Fruit fly (Drosophila melanogaster): ENCODE results near the gene CG43098.

Gene CG43098

DNA sequence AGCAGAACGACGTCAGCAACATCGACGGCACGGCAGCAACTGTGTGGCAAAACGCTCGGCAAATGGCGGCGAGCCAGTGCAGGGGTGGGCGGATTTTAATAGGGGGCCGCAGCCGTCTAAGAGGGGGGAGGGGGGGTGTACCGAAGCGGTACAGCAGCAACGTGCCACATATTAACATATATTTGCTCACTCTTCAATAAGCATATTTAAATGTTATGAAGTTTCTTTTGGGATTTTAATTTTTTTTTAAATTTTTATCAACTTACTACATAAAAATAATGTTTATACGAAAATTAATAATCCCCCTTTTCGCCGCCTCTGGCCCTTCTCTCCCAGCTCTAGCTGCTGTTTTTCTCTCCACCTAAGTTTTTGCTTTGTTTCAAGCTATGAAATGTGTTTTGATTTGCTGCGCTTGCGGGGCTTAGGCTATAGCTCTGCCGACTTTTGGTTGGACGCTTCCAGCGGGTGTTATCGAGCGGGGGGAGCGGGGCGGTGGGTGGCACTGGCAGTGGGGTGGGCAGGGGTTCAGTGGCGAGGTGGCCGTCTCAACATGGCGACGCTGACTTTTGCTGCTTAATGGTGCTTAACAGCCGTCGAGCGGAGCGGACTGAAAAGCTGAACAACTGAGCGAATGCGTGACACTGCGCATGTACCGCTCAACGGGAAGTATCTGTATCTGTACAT, 26.2 kb upstream of the CG43098 start (continued):
- TF ChIP-seq CG3163 (GFP tag; optimal IDR thresholded peaks at IDR 0.05) (no peak), Atf3 (GFP tag; optimal IDR thresholded peaks at IDR 0.05) (no peak), Bdp1 (GFP tag; optimal IDR thresholded peaks at IDR 0.05) (no peak), CG9609 (GFP tag; optimal IDR thresholded peaks at IDR 0.05) (no peak), abd-A (tag; optimal IDR thresholded peaks at IDR 0.05) (peak; percentile 86), vfl (GFP tag; optimal IDR thresholded peaks at IDR 0.05) (no peak), crp (GFP tag; optimal IDR thresholded peaks at IDR 0.05) (peak in 1 of 2 experiments; percentile 43), CG17612 (GFP tag; IDR thresholded peaks at IDR 0.05) (peak; percentile 65), CG8089 (GFP tag; optimal IDR thresholded peaks at IDR 0.05) (no peak), CG4404 (GFP tag; IDR thresholded peaks at IDR 0.05) (peak; percentile 81), CG3281 (GFP tag; optimal IDR thresholded peaks at IDR 0.05) (peak; percentile 84), Drgx (GFP tag; IDR thresholded peaks at IDR 0.05) (peak; percentile 83), unpg (GFP tag; optimal IDR thresholded peaks at IDR 0.05) (peak; percentile 83), CG3726 (GFP tag; IDR thresholded peaks at IDR 0.05) (peak; percentile 82), grn (GFP tag; optimal IDR thresholded peaks at IDR 0.05) (no peak), crol (GFP tag; IDR thresholded peaks at IDR 0.05) (peak; percentile 96), CG15073 (GFP tag; optimal IDR thresholded peaks at IDR 0.05) (no peak), stc (GFP tag; IDR thresholded peaks at IDR 0.05) (peak; percentile 86), twi (tag; optimal IDR thresholded peaks at IDR 0.05) (peak; percentile 43), pita (GFP tag; optimal IDR thresholded peaks at IDR 0.05) (no peak), danr (GFP tag; IDR thresholded peaks at IDR 0.05) (peak; percentile 48), CG32532 (GFP tag; IDR thresholded peaks at IDR 0.05) (peak; percentile 88), D (optimal IDR thresholded peaks at IDR 0.05) (no peak), D (GFP tag; optimal IDR thresholded peaks at IDR 0.05) (peak; percentile 48), CG10543 (GFP tag; optimal IDR thresholded peaks at IDR 0.05) (peak; percentile 82), B-H2 (GFP tag; optimal IDR thresholded peaks at IDR 0.05) (peak; percentile 45), CG10366 (GFP tag; IDR thresholded peaks at IDR 0.05) (peak; percentile 91), CG4424 (GFP tag; optimal IDR thresholded peaks at IDR 0.05) (peak; percentile 80), CG14050 (GFP tag; IDR thresholded peaks at IDR 0.05) (peak; percentile 86), E2f1 (GFP tag; IDR thresholded peaks at IDR 0.05) (peak; percentile 80), CG13287 (GFP tag; IDR thresholded peaks at IDR 0.05; ENCODE audit: partially characterized antibody) (0 out of 2 replicates have a peak, but pooled peaks have one; percentile 17), hbn (GFP tag; IDR thresholded peaks at IDR 0.05; ENCODE audit: partially characterized antibody) (no peak), mirr (GFP tag; optimal IDR thresholded peaks at IDR 0.05) (no peak), Trl (optimal IDR thresholded peaks at IDR 0.05) (no peak), Trl (GFP tag; optimal IDR thresholded peaks at IDR 0.05) (no peak), CG11456 (GFP tag; IDR thresholded peaks at IDR 0.05) (peak; percentile 87), da (GFP tag; optimal IDR thresholded peaks at IDR 0.05) (no peak), CG6791 (GFP tag; IDR thresholded peaks at IDR 0.05; ENCODE audit: partially characterized antibody) (no peak), MTF-1 (GFP tag; optimal IDR thresholded peaks at IDR 0.05; ENCODE audit: borderline replicate concordance) (no peak), kah (GFP tag; optimal IDR thresholded peaks at IDR 0.05) (peak; percentile 24), psq (GFP tag; optimal IDR thresholded peaks at IDR 0.05) (peak; percentile 12), CoRest (tag; optimal IDR thresholded peaks at IDR 0.05) (peak; percentile 92), z (GFP tag; IDR thresholded peaks at IDR 0.05) (no peak), esg (GFP tag; conservative IDR thresholded peaks at IDR 0.05) (peak; percentile 92), ewg (GFP tag; optimal IDR thresholded peaks at IDR 0.05) (peak; percentile 92), Fer1 (GFP tag; optimal IDR thresholded peaks at IDR 0.05) (peak; percentile 85), CG10274 (GFP tag; optimal IDR thresholded peaks at IDR 0.05) (peak; percentile 27), inv (GFP tag; IDR thresholded peaks at IDR 0.05; ENCODE audit: partially characterized antibody) (no peak), ATbp (GFP tag; optimal IDR thresholded peaks at IDR 0.05) (peak; percentile 79), Max (GFP tag; optimal IDR thresholded peaks at IDR 0.05) (no peak), CG13624 (GFP tag; optimal IDR thresholded peaks at IDR 0.05) (no peak)

Data from whole organism, embryonic.